Worm (Caenorhabditis elegans): ENCODE results near the gene srw-29.

- no peak for TF ChIP-seq lim-7 (GFP tag; IDR thresholded peaks at IDR 0.05)
- TF ChIP-seq dpl-1 (GFP tag; optimal IDR thresholded peaks at IDR 0.05): no peak
- TF ChIP-seq zag-1 (tag; optimal IDR thresholded peaks at IDR 0.05): no peak
- TF ChIP-seq jun-1 (tag; optimal IDR thresholded peaks at IDR 0.05): no peak
- TF ChIP-seq skn-1 (tag; optimal IDR thresholded peaks at IDR 0.05): no peak
Measured at ce11 chrV:16437546-16437945, 13.2 kb upstream of the srw-29 start, which contains the start of gene F26D2.15.

Measured in whole organism, L4 larva.